Worm (Caenorhabditis elegans) whole organism, L2 larva: Measurements from ENCODE around the gene polg-1.

Source experiments
- F13H6.1 ChIP-seq: sonication (generic microtip); optimal IDR thresholded peaks from 2 replicates; lab custom pipeline; 2016; ENCODE audit warnings: missing genetic modification characterization, missing compliant biosample characterization
- alr-1 ChIP-seq: fragments of 150-350 bp; optimal IDR thresholded peaks from 2 replicates; lab custom pipeline; 2014; ENCODE audit warnings: missing biosample characterization, missing genetic modification characterization
- ama-1 ChIP-seq: fragments of 150-350 bp; optimal IDR thresholded peaks from 2 replicates; lab custom pipeline; 2018; ENCODE audit warnings: inconsistent platforms
- ceh-16 ChIP-seq: fragments of 150-350 bp; optimal IDR thresholded peaks from 2 replicates; lab custom pipeline; 2014; ENCODE audit warnings: missing biosample characterization, missing genetic modification characterization
- crh-2 ChIP-seq: sonication (generic microtip); optimal IDR thresholded peaks from 2 replicates; lab custom pipeline; 2017; ENCODE audit warnings: missing biosample characterization, missing genetic modification characterization
- egl-27 ChIP-seq: sonication (generic microtip); optimal IDR thresholded peaks from 3 replicates; lab custom pipeline; 2017; ENCODE audit warnings: missing biosample characterization, missing genetic modification reagents, missing genetic modification characterization
- elt-1 ChIP-seq: fragments of 150-350 bp; optimal IDR thresholded peaks from 2 replicates; lab custom pipeline; 2014; ENCODE audit warnings: missing biosample characterization, missing genetic modification characterization
- elt-3 ChIP-seq: sonication (generic microtip); optimal IDR thresholded peaks from 2 replicates; lab custom pipeline; 2017; ENCODE audit warnings: missing biosample characterization, missing genetic modification characterization
- fos-1 ChIP-seq: fragments of 150-350 bp; optimal IDR thresholded peaks from 2 replicates; lab custom pipeline; 2014; ENCODE audit warnings: missing biosample characterization, missing genetic modification characterization
- gmeb-1 ChIP-seq: fragments of 150-350 bp; optimal IDR thresholded peaks from 2 replicates; lab custom pipeline; 2014; ENCODE audit warnings: missing biosample characterization, missing genetic modification characterization
- lin-13 ChIP-seq: fragments of 150-350 bp; optimal IDR thresholded peaks from 2 replicates; lab custom pipeline; 2014; ENCODE audit warnings: missing biosample characterization, missing genetic modification reagents, missing genetic modification characterization
- lin-39 ChIP-seq: fragments of 150-350 bp; optimal IDR thresholded peaks from 2 replicates; lab custom pipeline; 2014; ENCODE audit warnings: missing biosample characterization, missing genetic modification reagents, missing genetic modification characterization
- lsy-2 ChIP-seq, 2 experiments: fragments of 150-350 bp in 1 of 2; sonication (generic microtip) in 1 of 2; optimal IDR thresholded peaks; 2 replicates each; lab custom pipeline; 2014 to 2017; ENCODE audit warnings: missing biosample characterization in 2 of 2, missing genetic modification characterization in 2 of 2
- mab-5 ChIP-seq: fragments of 150-350 bp; optimal IDR thresholded peaks from 2 replicates; lab custom pipeline; 2014; ENCODE audit warnings: missing biosample characterization, missing genetic modification characterization
- nhr-12 ChIP-seq: fragments of 150-350 bp; optimal IDR thresholded peaks from 2 replicates; lab custom pipeline; 2014; ENCODE audit warnings: missing biosample characterization, missing genetic modification characterization
- nhr-129 ChIP-seq: fragments of 150-350 bp; optimal IDR thresholded peaks from 2 replicates; lab custom pipeline; 2014; ENCODE audit warnings: missing biosample characterization, missing genetic modification characterization
- nhr-23 ChIP-seq: fragments of 150-350 bp; optimal IDR thresholded peaks from 2 replicates; lab custom pipeline; 2014; ENCODE audit warnings: missing biosample characterization, missing genetic modification reagents, missing genetic modification characterization
- nhr-6 ChIP-seq: fragments of 150-350 bp; optimal IDR thresholded peaks from 2 replicates; lab custom pipeline; 2014; ENCODE audit warnings: missing biosample characterization, missing genetic modification characterization
- peb-1 ChIP-seq: fragments of 150-350 bp; optimal IDR thresholded peaks from 2 replicates; lab custom pipeline; 2014; ENCODE audit warnings: missing biosample characterization, missing genetic modification characterization
- sem-4 ChIP-seq: fragments of 150-350 bp; optimal IDR thresholded peaks from 2 replicates; lab custom pipeline; 2014; ENCODE audit warnings: missing biosample characterization, missing genetic modification reagents, missing genetic modification characterization
- skn-1 ChIP-seq: sonication (generic microtip); optimal IDR thresholded peaks from 2 replicates; lab custom pipeline; 2017; ENCODE audit warnings: missing biosample characterization, missing genetic modification characterization
- sma-9 ChIP-seq, 2 experiments: fragments of 150-350 bp in 1 of 2; sonication (generic microtip) in 1 of 2; optimal IDR thresholded peaks; 2 replicates each; lab custom pipeline; 2014 to 2016; ENCODE audit warnings: missing genetic modification characterization in 2 of 2, mild to moderate bottlenecking in 1 of 2, missing biosample characterization in 1 of 2, missing compliant biosample characterization in 1 of 2, missing genetic modification reagents in 1 of 2, moderate library complexity in 1 of 2
- snpc-4 ChIP-seq: fragments of 150-350 bp; optimal IDR thresholded peaks from 2 replicates; lab custom pipeline; 2014; ENCODE audit warnings: missing biosample characterization, missing genetic modification characterization
- unc-39 ChIP-seq: fragments of 150-350 bp; optimal IDR thresholded peaks from 2 replicates; lab custom pipeline; 2014; ENCODE audit warnings: missing biosample characterization, missing genetic modification characterization
- unc-55 ChIP-seq: fragments of 150-350 bp; sonication (generic microtip); optimal IDR thresholded peaks from 3 replicates; lab custom pipeline; 2014; ENCODE audit warnings: missing biosample characterization, missing genetic modification reagents, missing genetic modification characterization
- zag-1 ChIP-seq: fragments of 150-350 bp; optimal IDR thresholded peaks from 2 replicates; lab custom pipeline; 2014; ENCODE audit warnings: missing biosample characterization, missing genetic modification characterization
- ztf-1 ChIP-seq: fragments of 200-800 bp; sonication (Bioruptor generic); conservative IDR thresholded peaks from 2 replicates; pipeline ENCODE4 v1.3.6; 2022; ENCODE audit warnings: missing genetic modification characterization, missing compliant biosample characterization
- ztf-4 ChIP-seq: fragments of 150-350 bp; optimal IDR thresholded peaks from 2 replicates; lab custom pipeline; 2014; ENCODE audit warnings: missing biosample characterization, missing genetic modification characterization

polg-1 gene

ce11 chrII:12147331-12147730 lies 52.4 kb downstream of the polg-1 start, which contains the start of gene Y57A10A.2:
Y57A10A.2 (plus strand) TSS chrII:12147631.
- TF ChIP-seq nhr-129 (no peak), lin-39 (tag; lab: Kevin White, UChicago) (no peak), sem-4 (no peak), peb-1 (no peak), ztf-1 (GFP tag; lab: Robert Waterston, UW) (no peak), snpc-4 (tag; lab: Kevin White, UChicago) (no peak), lsy-2 (tag; optimal IDR thresholded peaks at IDR 0.05; lab: Kevin White, UChicago) (no peak), crh-2 (no peak), egl-27 (no peak), nhr-23 (no peak), fos-1 (tag; lab: Kevin White, UChicago) (no peak), gmeb-1 (no peak), elt-1 (tag; lab: Kevin White, UChicago) (no peak)
- TF ChIP-seq, all 48 proteins: peak for 0

ce11 chrII:12143558-12143957 lies 56.2 kb downstream of the polg-1 start:
- TF ChIP-seq nhr-23 (no peak), ama-1 (lab: Kevin White, UChicago) (no peak), lin-13 (GFP tag; lab: Kevin White, UChicago) (no peak), mab-5 (no peak), ceh-16 (tag; lab: Kevin White, UChicago) (no peak), sma-9 (GFP tag; optimal IDR thresholded peaks at IDR 0.05; lab: Kevin White, UChicago) (no peak), sma-9 (tag; optimal IDR thresholded peaks at IDR 0.05; lab: Kevin White, UChicago) (no peak), elt-3 (tag; lab: Kevin White, UChicago) (no peak), ztf-1 (GFP tag; lab: Robert Waterston, UW) (no peak), alr-1 (tag; lab: Kevin White, UChicago) (no peak), nhr-12 (tag; lab: Kevin White, UChicago) (no peak), F13H6.1 (no peak), ztf-4 (tag; lab: Kevin White, UChicago) (no peak), nhr-6 (tag; lab: Kevin White, UChicago) (no peak), unc-39 (tag; lab: Kevin White, UChicago) (no peak), unc-55 (GFP tag; lab: Kevin White, UChicago) (no peak), zag-1 (tag; lab: Kevin White, UChicago) (no peak), skn-1 (no peak), egl-27 (no peak), nhr-129 (no peak)
